Fruit fly (Drosophila melanogaster) whole organism, embryonic: Measurements from ENCODE around the gene CG42592.

ENCODE experiments used
- Atf3 ChIP-seq: fragments of 200-800 bp; sonication (Bioruptor generic); optimal IDR thresholded peaks from 3 replicates; lab custom pipeline; 2016; ENCODE audit warnings: missing biosample characterization, missing genetic modification characterization
- B-H2 ChIP-seq: fragments of 200-800 bp; sonication (Bioruptor generic); optimal IDR thresholded peaks from 2 replicates; lab custom pipeline; 2018; ENCODE audit warnings: missing biosample characterization, mild to moderate bottlenecking, missing genetic modification characterization
- CG10979 ChIP-seq: fragments of 200-800 bp; sonication (Bioruptor generic); optimal IDR thresholded peaks from 2 replicates; lab custom pipeline; 2018; ENCODE audit warnings: missing biosample characterization, mild to moderate bottlenecking, missing genetic modification characterization, moderate library complexity
- CG11093 ChIP-seq: fragments of 200-800 bp; sonication (Bioruptor generic); IDR thresholded peaks from 3 replicates; pipeline ENCODE4 v1.3.6; 2022; ENCODE audit warnings: missing biosample characterization, missing genetic modification characterization
- CG11398 ChIP-seq: fragments of 200-800 bp; sonication (Bioruptor generic); optimal IDR thresholded peaks from 2 replicates; lab custom pipeline; 2016; ENCODE audit warnings: missing biosample characterization, missing genetic modification characterization
- CG1233 ChIP-seq: fragments of 200-800 bp; sonication (Bioruptor generic); optimal IDR thresholded peaks from 4 replicates; lab custom pipeline; 2018; ENCODE audit warnings: missing biosample characterization, mild to moderate bottlenecking, missing genetic modification characterization
- CG15073 ChIP-seq: fragments of 200-800 bp; sonication (Bioruptor generic); optimal IDR thresholded peaks from 2 replicates; lab custom pipeline; 2016; ENCODE audit warnings: missing biosample characterization, missing genetic modification characterization
- CG15269 ChIP-seq: fragments of 200-800 bp; sonication (Bioruptor generic); optimal IDR thresholded peaks from 2 replicates; lab custom pipeline; 2018; ENCODE audit warnings: missing biosample characterization, mild to moderate bottlenecking, missing genetic modification characterization, moderate library complexity
- CG17361 ChIP-seq: fragments of 200-800 bp; sonication (Bioruptor generic); IDR thresholded peaks from 3 replicates; pipeline ENCODE4 v1.3.6; 2022; ENCODE audit warnings: missing biosample characterization, missing genetic modification characterization
- CG2202 ChIP-seq: fragments of 200-800 bp; sonication (Bioruptor generic); optimal IDR thresholded peaks from 2 replicates; lab custom pipeline; 2018; ENCODE audit warnings: missing biosample characterization, mild to moderate bottlenecking, missing genetic modification characterization
- CG3281 ChIP-seq: fragments of 200-800 bp; sonication (Bioruptor generic); optimal IDR thresholded peaks from 3 replicates; lab custom pipeline; 2017; ENCODE audit warnings: missing biosample characterization, mild to moderate bottlenecking, missing genetic modification characterization
- CG33213 ChIP-seq: fragments of 200-800 bp; sonication (Bioruptor generic); optimal IDR thresholded peaks from 3 replicates; lab custom pipeline; 2016; ENCODE audit warnings: missing biosample characterization, missing genetic modification characterization
- CG33557 ChIP-seq: fragments of 200-800 bp; sonication (Bioruptor generic); optimal IDR thresholded peaks from 2 replicates; lab custom pipeline; 2019; ENCODE audit warnings: missing biosample characterization, mild to moderate bottlenecking, missing genetic modification characterization, moderate library complexity
- CG4820 ChIP-seq: fragments of 200-800 bp; sonication (Bioruptor generic); optimal IDR thresholded peaks from 3 replicates; lab custom pipeline; 2016; ENCODE audit warnings: missing biosample characterization, missing genetic modification characterization
- CG6791 ChIP-seq: fragments of 200-800 bp; sonication (Bioruptor generic); IDR thresholded peaks from 3 replicates; pipeline ENCODE4 v1.3.6; 2022; ENCODE audit warnings: missing biosample characterization, missing genetic modification characterization; ENCODE audit not compliant: partially characterized antibody
- CG7357 ChIP-seq: fragments of 200-800 bp; sonication (Bioruptor generic); IDR thresholded peaks from 3 replicates; pipeline ENCODE4 v1.3.6; 2022; ENCODE audit warnings: missing biosample characterization, missing genetic modification characterization
- CHES-1-like ChIP-seq: fragments of 200-800 bp; sonication (Bioruptor generic); optimal IDR thresholded peaks from 2 replicates; lab custom pipeline; 2016; ENCODE audit warnings: missing biosample characterization, missing genetic modification characterization
- Drgx ChIP-seq: fragments of 200-800 bp; sonication (Bioruptor generic); IDR thresholded peaks from 2 replicates; pipeline ENCODE4 v1.3.6; 2022; ENCODE audit warnings: missing biosample characterization, missing genetic modification characterization
- H2.0 ChIP-seq: fragments of 200-800 bp; sonication (Bioruptor generic); IDR thresholded peaks from 2 replicates; pipeline ENCODE4 v1.3.6; 2022; ENCODE audit warnings: missing biosample characterization, missing genetic modification characterization
- HHEX ChIP-seq: fragments of 200-800 bp; sonication (Bioruptor generic); optimal IDR thresholded peaks from 3 replicates; lab custom pipeline; 2017; ENCODE audit warnings: missing biosample characterization, mild to moderate bottlenecking, missing genetic modification characterization, missing genetic modification reagents
- Kr ChIP-seq: fragments of 200-800 bp; sonication (Bioruptor generic); optimal IDR thresholded peaks from 2 replicates; lab custom pipeline; 2017; ENCODE audit warnings: missing biosample characterization, mild to moderate bottlenecking, missing genetic modification characterization
- Lpt ChIP-seq: fragments of >200 bp; optimal IDR thresholded peaks from 2 replicates; lab custom pipeline; 2018; ENCODE audit warnings: missing biosample characterization, missing genetic modification characterization
- MBD-R2 ChIP-seq: fragments of 200-800 bp; sonication (Bioruptor generic); IDR thresholded peaks from 2 replicates; pipeline ENCODE4 v1.3.6; 2022; ENCODE audit warnings: missing biosample characterization, missing genetic modification characterization
- Mes4 ChIP-seq: fragments of 200-800 bp; sonication (Bioruptor generic); optimal IDR thresholded peaks from 2 replicates; lab custom pipeline; 2016; ENCODE audit warnings: missing biosample characterization, missing genetic modification characterization
- Neu2 ChIP-seq: fragments of 200-800 bp; sonication (Bioruptor generic); optimal IDR thresholded peaks from 3 replicates; lab custom pipeline; 2016; ENCODE audit warnings: missing biosample characterization, missing genetic modification characterization, borderline replicate concordance
- Nf-YA ChIP-seq: fragments of 200-800 bp; sonication (Bioruptor generic); IDR thresholded peaks from 2 replicates; pipeline ENCODE4 v1.3.6; 2022; ENCODE audit warnings: missing biosample characterization, missing genetic modification characterization
- YL-1 ChIP-seq: fragments of 200-800 bp; sonication (Bioruptor generic); optimal IDR thresholded peaks from 3 replicates; lab custom pipeline; 2017; ENCODE audit warnings: missing biosample characterization, mild to moderate bottlenecking, missing genetic modification characterization
- amos ChIP-seq: fragments of 200-800 bp; sonication (Bioruptor generic); IDR thresholded peaks from 2 replicates; pipeline ENCODE4 v1.3.6; 2022; ENCODE audit warnings: missing biosample characterization, missing genetic modification characterization; ENCODE audit not compliant: partially characterized antibody
- cato ChIP-seq: fragments of 200-800 bp; sonication (Bioruptor generic); optimal IDR thresholded peaks from 2 replicates; lab custom pipeline; 2016; ENCODE audit warnings: missing biosample characterization, missing genetic modification characterization, borderline replicate concordance
- ewg ChIP-seq: fragments of 200-800 bp; sonication (Bioruptor generic); optimal IDR thresholded peaks from 3 replicates; lab custom pipeline; 2017; ENCODE audit warnings: mild to moderate bottlenecking, missing biosample characterization, missing genetic modification reagents, missing genetic modification characterization
- kay ChIP-seq: fragments of 200-800 bp; sonication (Bioruptor generic); optimal IDR thresholded peaks from 2 replicates; lab custom pipeline; 2016; ENCODE audit warnings: missing biosample characterization, missing genetic modification characterization
- lilli ChIP-seq: fragments of 200-800 bp; sonication (Bioruptor generic); optimal IDR thresholded peaks from 3 replicates; lab custom pipeline; 2016; ENCODE audit warnings: missing biosample characterization, missing genetic modification characterization
- pros ChIP-seq: fragments of 200-800 bp; sonication (Bioruptor generic); optimal IDR thresholded peaks from 3 replicates; lab custom pipeline; 2019; ENCODE audit warnings: missing biosample characterization, mild to moderate bottlenecking, missing genetic modification characterization, moderate library complexity
- ranshi ChIP-seq: fragments of 200-800 bp; sonication (Bioruptor generic); IDR thresholded peaks from 2 replicates; pipeline ENCODE4 v1.3.6; 2022; ENCODE audit warnings: missing biosample characterization, missing genetic modification characterization
- shn ChIP-seq: fragments of 200-800 bp; sonication (Bioruptor generic); optimal IDR thresholded peaks from 3 replicates; lab custom pipeline; 2016; ENCODE audit warnings: missing biosample characterization, missing genetic modification characterization
- slbo ChIP-seq: fragments of 200-800 bp; sonication (Bioruptor generic); IDR thresholded peaks from 2 replicates; pipeline ENCODE4 v1.3.6; 2022; ENCODE audit warnings: missing biosample characterization, missing genetic modification characterization
- stc ChIP-seq: fragments of 200-800 bp; sonication (Bioruptor generic); IDR thresholded peaks from 2 replicates; pipeline ENCODE4 v1.3.6; 2022; ENCODE audit warnings: missing biosample characterization, missing genetic modification characterization
- tup ChIP-seq: fragments of 200-800 bp; sonication (Bioruptor generic); optimal IDR thresholded peaks from 2 replicates; lab custom pipeline; 2016; ENCODE audit warnings: missing biosample characterization, mild to moderate bottlenecking, missing genetic modification characterization, moderate library complexity
- vvl ChIP-seq: fragments of 200-800 bp; sonication (Bioruptor generic); IDR thresholded peaks from 2 replicates; pipeline ENCODE4 v1.3.6; 2022; ENCODE audit warnings: missing biosample characterization, missing genetic modification characterization

The CG42592 gene

DNA sequence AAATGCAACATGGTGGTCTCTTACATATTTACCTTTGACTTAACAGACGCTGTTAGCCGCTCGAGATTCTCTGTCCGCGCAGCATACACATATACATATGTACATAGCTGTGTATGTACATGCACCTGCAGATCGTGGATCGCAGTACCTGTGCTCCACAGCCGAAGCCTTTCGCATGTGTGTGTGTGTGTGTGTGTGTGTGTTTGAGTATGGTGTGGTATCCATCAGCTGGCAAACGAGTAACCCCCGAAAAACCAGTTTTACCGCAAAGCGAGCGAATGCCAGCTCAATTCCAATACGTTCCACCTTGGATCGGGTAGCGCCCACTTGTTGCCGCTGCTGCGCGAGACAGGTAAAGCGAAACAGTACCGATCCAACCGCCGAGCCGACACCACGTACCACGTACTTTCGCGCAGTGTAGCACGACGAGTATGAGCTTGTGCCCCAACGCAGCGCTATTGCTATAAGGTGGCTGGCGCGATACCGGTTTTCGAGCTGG is 5.3 kb upstream of the CG42592 start, which contains the start of gene Cad99C (continued):
- TF ChIP-seq Kr (GFP tag; lab: Kevin White, UChicago) (no peak), B-H2 (GFP tag; lab: Kevin White, UChicago) (no peak), CG6791 (GFP tag; lab: Robert Waterston, UW) (peak; percentile 22; the same call in 1 of the 3 replicates), CG3281 (GFP tag; lab: Kevin White, UChicago) (no peak), Atf3 (GFP tag; lab: Kevin White, UChicago) (no peak), lilli (no peak), Mes4 (GFP tag; lab: Kevin White, UChicago) (no peak), Nf-YA (GFP tag; lab: Robert Waterston, UW) (no peak), YL-1 (GFP tag; lab: Kevin White, UChicago) (no peak), CG11398 (GFP tag; lab: Kevin White, UChicago) (no peak)

DNA sequence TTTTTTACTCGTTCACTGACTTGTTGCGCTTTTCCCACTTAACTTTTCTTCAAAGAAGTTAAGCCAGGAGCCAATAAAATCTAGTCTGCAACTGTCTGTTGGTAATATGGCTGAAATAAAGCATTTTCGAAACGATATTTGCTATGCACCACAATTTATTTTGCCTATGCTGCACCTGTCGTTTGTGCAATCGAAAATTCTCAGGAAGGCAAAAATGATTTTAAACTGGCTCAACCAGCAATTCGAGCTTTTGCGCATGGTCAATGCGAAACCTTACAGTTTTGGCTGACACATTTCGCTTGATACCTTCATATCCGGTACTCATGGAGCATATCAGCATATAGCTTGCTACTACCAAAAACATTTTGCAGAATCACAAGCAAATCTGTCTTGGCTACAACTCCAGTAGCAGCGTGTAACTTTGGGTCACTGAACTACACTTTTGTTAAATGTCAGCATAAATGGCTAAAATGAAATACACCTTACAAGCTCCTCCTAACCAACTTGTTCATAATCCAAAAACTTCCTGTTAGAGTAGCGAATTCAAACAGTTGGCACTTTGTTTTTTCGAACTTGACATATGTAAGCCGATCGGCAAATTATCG is 3.7 kb upstream of the CG42592 start:
- TF ChIP-seq CG15073 (GFP tag; lab: Kevin White, UChicago): no peak
- TF ChIP-seq H2.0: no peak
- no peak for TF ChIP-seq Lpt (GFP tag; lab: Kevin White, UChicago)
- no peak for TF ChIP-seq Atf3 (GFP tag; lab: Kevin White, UChicago)
- TF ChIP-seq CG17361 (GFP tag; lab: Robert Waterston, UW): no peak
- TF ChIP-seq amos: no peak
- TF ChIP-seq CG11093 (GFP tag; lab: Robert Waterston, UW): no peak
- TF ChIP-seq CG7357 (GFP tag; lab: Robert Waterston, UW): no peak
- no peak for TF ChIP-seq CG33557 (GFP tag; lab: Kevin White, UChicago)
- TF ChIP-seq shn (GFP tag; lab: Kevin White, UChicago): no peak
- TF ChIP-seq CG2202: no peak
- no peak for TF ChIP-seq slbo (GFP tag; lab: Robert Waterston, UW)
- no peak for TF ChIP-seq tup (GFP tag; lab: Kevin White, UChicago)

DNA sequence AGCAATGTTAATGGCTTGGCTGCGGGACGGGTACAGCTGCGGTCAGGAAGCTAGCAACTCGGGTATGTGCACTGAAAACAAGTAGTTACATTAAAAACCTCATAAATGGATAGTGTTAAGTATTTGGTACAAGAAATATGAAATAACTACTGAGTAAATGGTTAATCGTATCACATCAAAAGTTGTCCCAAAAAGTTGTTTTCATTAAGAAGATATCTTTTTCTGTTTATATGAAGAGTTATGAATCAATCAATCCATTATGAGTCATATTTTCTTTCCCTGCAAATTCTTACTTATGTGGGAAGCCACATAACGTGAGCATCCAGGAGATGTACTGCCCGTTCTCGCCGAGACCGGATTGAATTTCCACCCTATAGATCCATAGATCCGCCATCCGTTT is 2.7 kb upstream of the CG42592 start:
- TF ChIP-seq CG10979 (tag; lab: Kevin White, UChicago): peak; percentile 0
- no peak for TF ChIP-seq HHEX (GFP tag; lab: Kevin White, UChicago)

DNA sequence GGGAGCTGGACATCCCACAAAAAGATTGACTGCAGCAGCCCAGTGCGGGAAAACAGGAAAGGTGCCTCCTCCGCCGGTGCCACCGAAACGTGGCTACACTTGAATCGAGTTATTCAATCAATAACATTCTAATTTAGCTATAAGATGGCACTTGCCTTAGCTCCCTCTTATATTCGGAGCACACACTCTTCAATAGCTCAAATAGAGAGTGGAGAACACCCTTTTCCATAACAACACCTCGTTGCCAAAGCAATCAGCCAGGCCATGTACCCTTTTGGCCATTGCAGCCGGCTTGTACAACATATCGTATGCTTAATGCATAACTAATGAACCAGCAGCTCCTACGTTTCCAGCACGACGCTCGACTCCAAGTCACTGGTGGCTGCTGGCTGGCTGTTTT is 1.7 kb upstream of the CG42592 start:
- TF ChIP-seq CG6791 (GFP tag; lab: Robert Waterston, UW) (no peak), kay (GFP tag; lab: Kevin White, UChicago) (no peak), MBD-R2 (no peak), ewg (GFP tag; lab: Kevin White, UChicago) (no peak), ranshi (GFP tag; lab: Robert Waterston, UW) (no peak), vvl (GFP tag; lab: Robert Waterston, UW) (peak; percentile 56; the same call in 1 of the 2 replicates), pros (no peak), Neu2 (GFP tag; lab: Kevin White, UChicago) (no peak), stc (GFP tag; lab: Robert Waterston, UW) (no peak), CG1233 (GFP tag; lab: Kevin White, UChicago) (no peak), CHES-1-like (no peak), Drgx (GFP tag; lab: Robert Waterston, UW) (peak; percentile 59), CG15269 (tag; lab: Kevin White, UChicago) (no peak), CG4820 (no peak), CG33213 (GFP tag; lab: Kevin White, UChicago) (no peak), cato (GFP tag; lab: Kevin White, UChicago) (no peak)
- TF ChIP-seq, all 482 proteins: peak for 2
